Fruit fly (Drosophila melanogaster) whole organism, embryonic: ENCODE measurements around the gene Fam92.

Experiments
- B-H1 ChIP-seq: fragments of 200-800 bp; sonication (Bioruptor generic); IDR thresholded peaks from 3 replicates; pipeline ENCODE4 v1.3.6; 2022; ENCODE audit warnings: missing biosample characterization, missing genetic modification characterization
- CG10654 ChIP-seq: fragments of 200-800 bp; sonication (Bioruptor generic); optimal IDR thresholded peaks from 2 replicates; lab custom pipeline; 2016; ENCODE audit warnings: missing biosample characterization, missing genetic modification characterization
- CG11504 ChIP-seq: fragments of 200-800 bp; sonication (Bioruptor generic); optimal IDR thresholded peaks from 3 replicates; lab custom pipeline; 2019; ENCODE audit warnings: missing biosample characterization, mild to moderate bottlenecking, missing genetic modification characterization, moderate library complexity
- CG11560 ChIP-seq: fragments of 200-800 bp; sonication (Bioruptor generic); IDR thresholded peaks from 3 replicates; pipeline ENCODE4 v1.3.6; 2022; ENCODE audit warnings: missing biosample characterization, missing genetic modification characterization
- CG14860 ChIP-seq: fragments of 200-800 bp; sonication (Bioruptor generic); IDR thresholded peaks from 3 replicates; pipeline ENCODE4 v1.3.6; 2022; ENCODE audit warnings: missing biosample characterization, missing genetic modification characterization; ENCODE audit not compliant: partially characterized antibody
- CG15073 ChIP-seq: fragments of 200-800 bp; sonication (Bioruptor generic); optimal IDR thresholded peaks from 2 replicates; lab custom pipeline; 2016; ENCODE audit warnings: missing biosample characterization, missing genetic modification characterization
- CG16813 ChIP-seq: fragments of 200-800 bp; sonication (Bioruptor generic); IDR thresholded peaks from 3 replicates; pipeline ENCODE4 v1.3.6; 2022; ENCODE audit warnings: missing biosample characterization, missing genetic modification characterization; ENCODE audit not compliant: partially characterized antibody
- CG17829 ChIP-seq: fragments of 200-800 bp; optimal IDR thresholded peaks from 2 replicates; lab custom pipeline; 2019; ENCODE audit warnings: missing biosample characterization, mild to moderate bottlenecking, missing genetic modification characterization, moderate library complexity
- CG2678 ChIP-seq: fragments of 200-800 bp; sonication (Bioruptor generic); optimal IDR thresholded peaks from 3 replicates; lab custom pipeline; 2019; ENCODE audit warnings: missing biosample characterization, mild to moderate bottlenecking, missing genetic modification characterization, moderate library complexity
- CG6689 ChIP-seq: fragments of 200-800 bp; sonication (Bioruptor generic); IDR thresholded peaks from 2 replicates; pipeline ENCODE4 v1.3.6; 2022; ENCODE audit warnings: missing biosample characterization, missing genetic modification characterization
- CG7839 ChIP-seq: fragments of 200-800 bp; sonication (Bioruptor generic); optimal IDR thresholded peaks from 3 replicates; lab custom pipeline; 2018; ENCODE audit warnings: missing biosample characterization, mild to moderate bottlenecking, missing genetic modification characterization, moderate library complexity
- CG8089 ChIP-seq: fragments of 200-800 bp; sonication (Bioruptor generic); optimal IDR thresholded peaks from 3 replicates; lab custom pipeline; 2016; ENCODE audit warnings: missing biosample characterization, missing genetic modification characterization
- CG8765 ChIP-seq: fragments of 200-800 bp; sonication (Bioruptor generic); IDR thresholded peaks from 2 replicates; pipeline ENCODE4 v1.3.6; 2022; ENCODE audit warnings: missing biosample characterization, missing genetic modification characterization
- CG9817 ChIP-seq: fragments of 200-800 bp; sonication (Bioruptor generic); optimal IDR thresholded peaks from 2 replicates; lab custom pipeline; 2018; ENCODE audit warnings: missing biosample characterization, mild to moderate bottlenecking, missing genetic modification characterization, moderate library complexity
- Dp ChIP-seq: fragments of 200-800 bp; sonication (Bioruptor generic); optimal IDR thresholded peaks from 2 replicates; lab custom pipeline; 2018; ENCODE audit warnings: missing biosample characterization, mild to moderate bottlenecking, missing genetic modification characterization, moderate library complexity
- HLH3B ChIP-seq: fragments of 200-800 bp; sonication (Bioruptor generic); IDR thresholded peaks from 2 replicates; pipeline ENCODE4 v1.3.6; 2022; ENCODE audit warnings: missing biosample characterization, missing genetic modification characterization
- HLHmδ ChIP-seq: fragments of 200-800 bp; sonication (Bioruptor generic); optimal IDR thresholded peaks from 2 replicates; lab custom pipeline; 2018; ENCODE audit warnings: missing biosample characterization, mild to moderate bottlenecking, missing genetic modification characterization, moderate library complexity
- Hand ChIP-seq: fragments of 200-800 bp; sonication (Bioruptor generic); optimal IDR thresholded peaks from 2 replicates; lab custom pipeline; 2017; ENCODE audit warnings: mild to moderate bottlenecking, missing biosample characterization, missing genetic modification reagents, missing genetic modification characterization
- HmgZ ChIP-seq: fragments of 200-800 bp; sonication (Bioruptor generic); optimal IDR thresholded peaks from 2 replicates; lab custom pipeline; 2018; ENCODE audit warnings: missing biosample characterization, mild to moderate bottlenecking, missing genetic modification characterization
- Hr3 ChIP-seq: fragments of 200-800 bp; sonication (Bioruptor generic); optimal IDR thresholded peaks from 3 replicates; lab custom pipeline; 2016; ENCODE audit warnings: missing biosample characterization, missing genetic modification characterization
- Kr ChIP-seq: fragments of 200-800 bp; sonication (Bioruptor generic); optimal IDR thresholded peaks from 2 replicates; lab custom pipeline; 2017; ENCODE audit warnings: missing biosample characterization, mild to moderate bottlenecking, missing genetic modification characterization
- Opbp ChIP-seq: fragments of 200-800 bp; sonication (Bioruptor generic); IDR thresholded peaks from 3 replicates; pipeline ENCODE4 v1.3.6; 2022; ENCODE audit warnings: missing biosample characterization, missing genetic modification characterization; ENCODE audit not compliant: partially characterized antibody
- Rfx ChIP-seq: fragments of 200-800 bp; sonication (Bioruptor generic); IDR thresholded peaks from 2 replicates; pipeline ENCODE4 v1.3.6; 2022; ENCODE audit warnings: missing biosample characterization, missing genetic modification characterization
- Rx ChIP-seq: fragments of 200-800 bp; sonication (Bioruptor generic); IDR thresholded peaks from 2 replicates; pipeline ENCODE4 v1.3.6; 2022; ENCODE audit warnings: missing biosample characterization, missing genetic modification characterization
- Sry-δ ChIP-seq: fragments of 200-800 bp; sonication (Bioruptor generic); optimal IDR thresholded peaks from 2 replicates; lab custom pipeline; 2016; ENCODE audit warnings: missing biosample characterization, missing genetic modification characterization
- Trl ChIP-seq, 3 experiments: fragments of >200 bp in 2 of 3; fragments of 200-800 bp in 1 of 3; sonication (Bioruptor generic) in 1 of 3; optimal IDR thresholded peaks; 2 replicates in 1 of 3; 3 replicates in 2 of 3; lab custom pipeline; 2016 to 2017; ENCODE audit warnings: missing biosample characterization in 1 of 3, missing genetic modification characterization in 1 of 3
- abd-A ChIP-seq: fragments of 200-800 bp; sonication (Bioruptor generic); optimal IDR thresholded peaks from 3 replicates; lab custom pipeline; 2019; ENCODE audit warnings: missing biosample characterization, mild to moderate bottlenecking, missing genetic modification characterization, moderate library complexity
- bbx ChIP-seq: fragments of 200-800 bp; sonication (Bioruptor generic); IDR thresholded peaks from 2 replicates; pipeline ENCODE4 v1.3.6; 2022; ENCODE audit warnings: missing biosample characterization, missing genetic modification characterization; ENCODE audit not compliant: partially characterized antibody
- br ChIP-seq: fragments of >200 bp; optimal IDR thresholded peaks from 2 replicates; lab custom pipeline; 2017
- chm ChIP-seq: fragments of 200-800 bp; sonication (Bioruptor generic); IDR thresholded peaks from 2 replicates; pipeline ENCODE4 v1.3.6; 2022; ENCODE audit warnings: missing biosample characterization, missing genetic modification characterization
- dimm ChIP-seq: fragments of 200-800 bp; sonication (Bioruptor generic); IDR thresholded peaks from 2 replicates; pipeline ENCODE4 v1.3.6; 2022; ENCODE audit warnings: missing biosample characterization, missing genetic modification characterization
- dm ChIP-seq: fragments of 200-800 bp; sonication (Bioruptor generic); optimal IDR thresholded peaks from 3 replicates; lab custom pipeline; 2016; ENCODE audit warnings: missing biosample characterization, missing genetic modification characterization
- dpn ChIP-seq, 2 experiments: fragments of 200-800 bp; sonication (Bioruptor generic); optimal IDR thresholded peaks; 3 replicates each; lab custom pipeline; 2016; ENCODE audit warnings: missing biosample characterization in 2 of 2, missing genetic modification characterization in 2 of 2
- fd102C ChIP-seq: fragments of 200-800 bp; sonication (Bioruptor generic); optimal IDR thresholded peaks from 2 replicates; lab custom pipeline; 2018; ENCODE audit warnings: missing biosample characterization, mild to moderate bottlenecking, missing genetic modification characterization, moderate library complexity
- fd3F ChIP-seq: fragments of 200-800 bp; sonication (Bioruptor generic); optimal IDR thresholded peaks from 2 replicates; lab custom pipeline; 2018; ENCODE audit warnings: missing biosample characterization, mild to moderate bottlenecking, missing genetic modification characterization, moderate library complexity
- gce ChIP-seq: fragments of 200-800 bp; sonication (Bioruptor generic); IDR thresholded peaks from 3 replicates; pipeline ENCODE4 v1.3.6; 2022; ENCODE audit warnings: missing biosample characterization, missing genetic modification characterization
- gfzf ChIP-seq: fragments of 200-800 bp; sonication (Bioruptor generic); optimal IDR thresholded peaks from 2 replicates; lab custom pipeline; 2016; ENCODE audit warnings: missing biosample characterization, mild to moderate bottlenecking, missing genetic modification characterization, moderate library complexity
- gt ChIP-seq: fragments of 200-800 bp; sonication (Bioruptor generic); IDR thresholded peaks from 2 replicates; pipeline ENCODE4 v1.3.6; 2022; ENCODE audit warnings: missing biosample characterization, missing genetic modification characterization
- nerfin-2 ChIP-seq: fragments of 200-800 bp; sonication (Bioruptor generic); IDR thresholded peaks from 2 replicates; pipeline ENCODE4 v1.3.6; 2022; ENCODE audit warnings: missing biosample characterization, missing genetic modification characterization; ENCODE audit not compliant: partially characterized antibody
- pan ChIP-seq, 4 experiments: fragments of >200 bp in 3 of 4; fragments of 200-800 bp in 1 of 4; sonication (Bioruptor generic) in 1 of 4; optimal IDR thresholded peaks in 3 of 4; IDR thresholded peaks in 1 of 4; 2 replicates each; pipeline versions ENCODE4 v1.3.6 to Lab custom; 2017 to 2022; ENCODE audit warnings: missing biosample characterization in 2 of 4, missing genetic modification characterization in 2 of 4, mixed read lengths in 1 of 4
- pita ChIP-seq: fragments of 200-800 bp; sonication (Bioruptor generic); optimal IDR thresholded peaks from 2 replicates; lab custom pipeline; 2017; ENCODE audit warnings: missing biosample characterization, mild to moderate bottlenecking, missing genetic modification characterization
- prd ChIP-seq, 3 experiments: fragments of >200 bp in 2 of 3; fragments of 200-800 bp in 1 of 3; sonication (Bioruptor generic) in 1 of 3; optimal IDR thresholded peaks in 2 of 3; IDR thresholded peaks in 1 of 3; 2 replicates in 2 of 3; 3 replicates in 1 of 3; pipeline versions ENCODE4 v1.3.6 to Lab custom; 2017 to 2022; ENCODE audit warnings: missing biosample characterization in 1 of 3, missing genetic modification characterization in 1 of 3
- pros ChIP-seq: fragments of 200-800 bp; sonication (Bioruptor generic); optimal IDR thresholded peaks from 3 replicates; lab custom pipeline; 2019; ENCODE audit warnings: missing biosample characterization, mild to moderate bottlenecking, missing genetic modification characterization, moderate library complexity
- sens ChIP-seq: fragments of 200-800 bp; sonication (Bioruptor generic); peaks from one replicate; lab custom pipeline; 2016; ENCODE audit warnings: missing biosample characterization, missing genetic modification characterization
- slou ChIP-seq: fragments of 200-800 bp; sonication (Bioruptor generic); optimal IDR thresholded peaks from 3 replicates; lab custom pipeline; 2016; ENCODE audit warnings: missing biosample characterization, missing genetic modification characterization
- ssp ChIP-seq: fragments of 200-800 bp; sonication (Bioruptor generic); IDR thresholded peaks from 2 replicates; pipeline ENCODE4 v1.3.6; 2022; ENCODE audit warnings: missing biosample characterization, missing genetic modification characterization
- stc ChIP-seq: fragments of 200-800 bp; sonication (Bioruptor generic); IDR thresholded peaks from 2 replicates; pipeline ENCODE4 v1.3.6; 2022; ENCODE audit warnings: missing biosample characterization, missing genetic modification characterization
- toy ChIP-seq: fragments of 200-800 bp; sonication (Bioruptor generic); IDR thresholded peaks from 2 replicates; pipeline ENCODE4 v1.3.6; 2022; ENCODE audit warnings: missing biosample characterization, missing genetic modification characterization
- vvl ChIP-seq: fragments of 200-800 bp; sonication (Bioruptor generic); IDR thresholded peaks from 2 replicates; pipeline ENCODE4 v1.3.6; 2022; ENCODE audit warnings: missing biosample characterization, missing genetic modification characterization
- zfh2 ChIP-seq: fragments of 200-800 bp; sonication (Bioruptor generic); optimal IDR thresholded peaks from 2 replicates; lab custom pipeline; 2016; ENCODE audit warnings: missing biosample characterization, missing genetic modification characterization

Fam92 gene

dm6 chr2L:12424555-12424954 lies at the start of gene Fam92:
TSS of gene Fam92 (plus strand) at chr2L:12424904.
- TF ChIP-seq fd3F (GFP tag; lab: Kevin White, UChicago) (peak; percentile 27), HLH3B (GFP tag; lab: Robert Waterston, UW) (no peak), chm (GFP tag; lab: Robert Waterston, UW) (peak; percentile 29; the same call in 1 of the 2 replicates), HLHmδ (no peak), dpn (GFP tag; optimal IDR thresholded peaks at IDR 0.05; lab: Kevin White, UChicago) (peak; percentile 56 to 59), CG9817 (tag; lab: Kevin White, UChicago) (peak; percentile 27), pan (optimal IDR thresholded peaks at IDR 0.05; lab: Kevin White, UChicago) (no peak), pan (GFP tag; optimal IDR thresholded peaks at IDR 0.05 in 1 of 2, IDR thresholded peaks at IDR 0.05 in 1 of 2) (peak in 1 of 2 experiments; percentile 66), abd-A (tag; lab: Kevin White, UChicago) (no peak), Dp (GFP tag; lab: Kevin White, UChicago) (peak; percentile 37), Hr3 (peak; percentile 46), CG11560 (tag; lab: Robert Waterston, UW) (no peak), Opbp (peak; percentile 62; the same call in 2 of the 3 replicates), fd102C (GFP tag; lab: Kevin White, UChicago) (no peak), zfh2 (GFP tag; lab: Kevin White, UChicago) (peak; percentile 11), Sry-δ (GFP tag; lab: Kevin White, UChicago) (peak; percentile 9), CG14860 (no peak), CG16813 (GFP tag; lab: Robert Waterston, UW) (no peak), br (lab: Kevin White, UChicago) (no peak), pita (peak; percentile 11), toy (no peak), CG8765 (0 out of 2 replicates have a peak, but pooled peaks have one; percentile 7), CG17829 (tag; lab: Kevin White, UChicago) (peak; percentile 78), prd (optimal IDR thresholded peaks at IDR 0.05; lab: Kevin White, UChicago) (no peak), prd (GFP tag; IDR thresholded peaks at IDR 0.05; lab: Robert Waterston, UW) (no peak; the same call in 2 of the 3 replicates), CG2678 (tag; lab: Kevin White, UChicago) (peak; percentile 49), HmgZ (tag; lab: Kevin White, UChicago) (peak; percentile 51), CG6689 (GFP tag; lab: Robert Waterston, UW) (no peak), vvl (GFP tag; lab: Robert Waterston, UW) (peak; percentile 72), CG7839 (tag; lab: Kevin White, UChicago) (peak; percentile 66), ssp (GFP tag; lab: Robert Waterston, UW) (no peak; the same call in 1 of the 2 replicates), gce (no peak), dm (GFP tag; lab: Kevin White, UChicago) (peak; percentile 6), Trl (optimal IDR thresholded peaks at IDR 0.05; lab: Kevin White, UChicago) (no peak), Trl (GFP tag; optimal IDR thresholded peaks at IDR 0.05; lab: Kevin White, UChicago) (peak; percentile 50), B-H1 (GFP tag; lab: Robert Waterston, UW) (no peak), bbx (peak; percentile 14; the same call in 1 of the 2 replicates), CG10654 (GFP tag; lab: Kevin White, UChicago) (no peak), gfzf (GFP tag; lab: Kevin White, UChicago) (peak; percentile 15), slou (GFP tag; lab: Kevin White, UChicago) (no peak), gt (GFP tag; lab: Robert Waterston, UW) (no peak), dimm (GFP tag; lab: Robert Waterston, UW) (no peak), Hand (GFP tag; lab: Kevin White, UChicago) (no peak), Rx (GFP tag; lab: Robert Waterston, UW) (no peak), CG8089 (GFP tag; lab: Kevin White, UChicago) (no peak), pros (GFP tag; lab: Kevin White, UChicago) (no peak), CG11504 (tag; lab: Kevin White, UChicago) (peak; percentile 68), CG15073 (GFP tag; lab: Kevin White, UChicago) (no peak), Kr (no peak), sens (GFP tag; lab: Kevin White, UChicago) (peak; percentile 90), stc (GFP tag; lab: Robert Waterston, UW) (no peak), nerfin-2 (GFP tag; lab: Robert Waterston, UW) (no peak), Rfx (GFP tag; lab: Robert Waterston, UW) (peak; percentile 91)
